Fruit fly (Drosophila melanogaster) whole organism, embryonic: ENCODE data around the gene Gclc.
A peak's percentile ranks its signal among the peaks of the same experiment; 100 is the strongest.

Experiments used
- Adf1 ChIP-seq: fragments of 200-800 bp; sonication (Bioruptor generic); IDR thresholded peaks from 2 replicates; pipeline ENCODE4 v1.3.6; 2022; ENCODE audit warnings: missing biosample characterization, missing genetic modification characterization
- Blimp-1 ChIP-seq: fragments of 200-800 bp; sonication (Bioruptor generic); optimal IDR thresholded peaks from 3 replicates; lab custom pipeline; 2018; ENCODE audit warnings: missing biosample characterization, missing genetic modification characterization, mild to moderate bottlenecking, moderate library complexity, missing genetic modification reagents
- CG10267 ChIP-seq: fragments of 200-800 bp; sonication (Bioruptor generic); optimal IDR thresholded peaks from 2 replicates; lab custom pipeline; 2018; ENCODE audit warnings: missing biosample characterization, mild to moderate bottlenecking, missing genetic modification characterization, moderate library complexity
- CG12155 ChIP-seq: fragments of 200-800 bp; sonication (Bioruptor generic); optimal IDR thresholded peaks from 3 replicates; lab custom pipeline; 2016; ENCODE audit warnings: missing biosample characterization, missing genetic modification characterization
- CG12299 ChIP-seq: fragments of 200-800 bp; sonication (Bioruptor generic); optimal IDR thresholded peaks from 2 replicates; lab custom pipeline; 2018; ENCODE audit warnings: missing biosample characterization, mild to moderate bottlenecking, missing genetic modification characterization
- CG12391 ChIP-seq: fragments of 200-800 bp; sonication (Bioruptor generic); optimal IDR thresholded peaks from 3 replicates; lab custom pipeline; 2018; ENCODE audit warnings: missing biosample characterization, mild to moderate bottlenecking, missing genetic modification characterization, moderate library complexity
- CG12744 ChIP-seq: fragments of 200-800 bp; sonication (Bioruptor generic); optimal IDR thresholded peaks from 2 replicates; lab custom pipeline; 2016; ENCODE audit warnings: missing biosample characterization, missing genetic modification characterization
- CG14050 ChIP-seq: fragments of 200-800 bp; sonication (Bioruptor generic); IDR thresholded peaks from 3 replicates; pipeline ENCODE4 v1.3.6; 2022; ENCODE audit warnings: missing biosample characterization, missing genetic modification characterization
- CG15269 ChIP-seq: fragments of 200-800 bp; sonication (Bioruptor generic); optimal IDR thresholded peaks from 2 replicates; lab custom pipeline; 2018; ENCODE audit warnings: missing biosample characterization, mild to moderate bottlenecking, missing genetic modification characterization, moderate library complexity
- CG17912 ChIP-seq: fragments of 200-800 bp; sonication (Bioruptor generic); optimal IDR thresholded peaks from 2 replicates; lab custom pipeline; 2018; ENCODE audit warnings: missing biosample characterization, mild to moderate bottlenecking, missing genetic modification characterization
- CG2712 ChIP-seq: fragments of 200-800 bp; optimal IDR thresholded peaks from 3 replicates; lab custom pipeline; 2019; ENCODE audit warnings: missing biosample characterization, mild to moderate bottlenecking, missing genetic modification characterization, moderate library complexity
- CG31365 ChIP-seq: fragments of 200-800 bp; sonication (Bioruptor generic); optimal IDR thresholded peaks from 2 replicates; lab custom pipeline; 2018; ENCODE audit warnings: missing biosample characterization, mild to moderate bottlenecking, missing genetic modification characterization
- CG31388 ChIP-seq: fragments of 200-800 bp; sonication (Bioruptor generic); optimal IDR thresholded peaks from 2 replicates; lab custom pipeline; 2016; ENCODE audit warnings: missing biosample characterization, missing genetic modification characterization
- CG32772 ChIP-seq: fragments of 200-800 bp; sonication (Bioruptor generic); IDR thresholded peaks from 2 replicates; pipeline ENCODE4 v1.3.6; 2022; ENCODE audit warnings: missing biosample characterization, missing genetic modification characterization
- CG3407 ChIP-seq: fragments of 200-800 bp; sonication (Bioruptor generic); optimal IDR thresholded peaks from 2 replicates; lab custom pipeline; 2018; ENCODE audit warnings: missing biosample characterization, mild to moderate bottlenecking, missing genetic modification characterization
- CG3726 ChIP-seq: fragments of 200-800 bp; sonication (Bioruptor generic); IDR thresholded peaks from 3 replicates; pipeline ENCODE4, ENCODE4 v1.3.6; 2022; ENCODE audit warnings: missing biosample characterization, missing genetic modification characterization
- CG3995 ChIP-seq: fragments of 200-800 bp; sonication (Bioruptor generic); optimal IDR thresholded peaks from 3 replicates; lab custom pipeline; 2016; ENCODE audit warnings: missing biosample characterization, missing genetic modification characterization
- CG7963 ChIP-seq: fragments of 200-800 bp; sonication (Bioruptor generic); IDR thresholded peaks from 3 replicates; pipeline ENCODE4 v1.3.6; 2022; ENCODE audit warnings: missing biosample characterization, missing genetic modification characterization; ENCODE audit not compliant: partially characterized antibody
- CG8089 ChIP-seq: fragments of 200-800 bp; sonication (Bioruptor generic); optimal IDR thresholded peaks from 3 replicates; lab custom pipeline; 2016; ENCODE audit warnings: missing biosample characterization, missing genetic modification characterization
- CG8478 ChIP-seq: fragments of >200 bp; optimal IDR thresholded peaks from 2 replicates; lab custom pipeline; 2018
- Dad ChIP-seq: fragments of 200-800 bp; sonication (Bioruptor generic); optimal IDR thresholded peaks from 3 replicates; lab custom pipeline; 2016; ENCODE audit warnings: missing biosample characterization, missing genetic modification characterization
- Dfd ChIP-seq, 2 experiments: fragments of >200 bp; optimal IDR thresholded peaks; 2 replicates each; lab custom pipeline; 2017; ENCODE audit warnings: missing biosample characterization in 2 of 2, missing genetic modification characterization in 2 of 2
- Eip74EF ChIP-seq, 2 experiments: fragments of 200-800 bp in 1 of 2; fragments of >200 bp in 1 of 2; sonication (Bioruptor generic) in 1 of 2; optimal IDR thresholded peaks; 2 replicates each; lab custom pipeline; 2017 to 2019; ENCODE audit warnings: missing biosample characterization in 2 of 2, missing genetic modification characterization in 2 of 2, mild to moderate bottlenecking in 1 of 2, moderate library complexity in 1 of 2
- Ets65A ChIP-seq: fragments of 200-800 bp; sonication (Bioruptor generic); peaks from one replicate; lab custom pipeline; 2016; ENCODE audit warnings: missing biosample characterization, missing genetic modification characterization
- Gug ChIP-seq: fragments of 200-800 bp; sonication (Bioruptor generic); IDR thresholded peaks from 4 replicates; pipeline ENCODE4 v1.3.6; 2022; ENCODE audit warnings: missing biosample characterization, missing genetic modification characterization
- Hr51 ChIP-seq, 2 experiments: fragments of 200-800 bp; sonication (Bioruptor generic); optimal IDR thresholded peaks; 2 replicates in 1 of 2; 3 replicates in 1 of 2; lab custom pipeline; 2016 to 2018; ENCODE audit warnings: missing biosample characterization in 2 of 2, missing genetic modification characterization in 2 of 2, mild to moderate bottlenecking in 1 of 2, moderate library complexity in 1 of 2
- Jarid2 ChIP-seq: fragments of 200-800 bp; sonication (Bioruptor generic); optimal IDR thresholded peaks from 3 replicates; lab custom pipeline; 2017; ENCODE audit warnings: mild to moderate bottlenecking, missing biosample characterization, missing genetic modification reagents, missing genetic modification characterization
- MBD-R2 ChIP-seq: fragments of 200-800 bp; sonication (Bioruptor generic); IDR thresholded peaks from 2 replicates; pipeline ENCODE4 v1.3.6; 2022; ENCODE audit warnings: missing biosample characterization, missing genetic modification characterization
- NfI ChIP-seq: fragments of 200-800 bp; sonication (Bioruptor generic); optimal IDR thresholded peaks from 3 replicates; lab custom pipeline; 2018; ENCODE audit warnings: missing biosample characterization, mild to moderate bottlenecking, missing genetic modification characterization, moderate library complexity
- Pdp1 ChIP-seq, 2 experiments: fragments of 200-800 bp; sonication (Bioruptor generic); optimal IDR thresholded peaks; 3 replicates each; lab custom pipeline; 2016; ENCODE audit warnings: missing biosample characterization in 2 of 2, missing genetic modification characterization in 2 of 2, mild to moderate bottlenecking in 1 of 2, moderate library complexity in 1 of 2
- Ravus ChIP-seq: fragments of 200-800 bp; sonication (Bioruptor generic); IDR thresholded peaks from 2 replicates; pipeline ENCODE4 v1.3.6; 2022; ENCODE audit warnings: missing biosample characterization, missing genetic modification characterization
- Rx ChIP-seq: fragments of 200-800 bp; sonication (Bioruptor generic); IDR thresholded peaks from 2 replicates; pipeline ENCODE4 v1.3.6; 2022; ENCODE audit warnings: missing biosample characterization, missing genetic modification characterization
- Sin3A ChIP-seq: fragments of >200 bp; optimal IDR thresholded peaks from 2 replicates; lab custom pipeline; 2018
- Sry-β ChIP-seq: fragments of 200-800 bp; sonication (Bioruptor generic); optimal IDR thresholded peaks from 2 replicates; lab custom pipeline; 2018; ENCODE audit warnings: missing biosample characterization, mild to moderate bottlenecking, missing genetic modification characterization, moderate library complexity
- Stat92E ChIP-seq, 3 experiments: fragments of >200 bp in 2 of 3; fragments of 200-800 bp in 1 of 3; sonication (Bioruptor generic) in 1 of 3; optimal IDR thresholded peaks; 2 replicates each; lab custom pipeline; 2017 to 2019; ENCODE audit warnings: missing biosample characterization in 3 of 3, missing genetic modification characterization in 3 of 3, mild to moderate bottlenecking in 1 of 3, moderate library complexity in 1 of 3
- ap ChIP-seq: fragments of 200-800 bp; sonication (Bioruptor generic); IDR thresholded peaks from 2 replicates; pipeline ENCODE4 v1.3.6; 2022; ENCODE audit warnings: missing biosample characterization, missing genetic modification characterization
- ash1 ChIP-seq: fragments of 200-800 bp; sonication (Bioruptor generic); optimal IDR thresholded peaks from 2 replicates; lab custom pipeline; 2018; ENCODE audit warnings: missing biosample characterization, mild to moderate bottlenecking, missing genetic modification characterization
- br ChIP-seq: fragments of >200 bp; optimal IDR thresholded peaks from 2 replicates; lab custom pipeline; 2017
- chif ChIP-seq, 2 experiments: fragments of 200-800 bp; sonication (Bioruptor generic); optimal IDR thresholded peaks; 3 replicates each; lab custom pipeline; 2016; ENCODE audit warnings: missing biosample characterization in 2 of 2, missing genetic modification characterization in 2 of 2
- dimm ChIP-seq: fragments of 200-800 bp; sonication (Bioruptor generic); IDR thresholded peaks from 2 replicates; pipeline ENCODE4 v1.3.6; 2022; ENCODE audit warnings: missing biosample characterization, missing genetic modification characterization
- exex ChIP-seq: fragments of 200-800 bp; sonication (Bioruptor generic); optimal IDR thresholded peaks from 4 replicates; lab custom pipeline; 2018; ENCODE audit warnings: missing biosample characterization, mild to moderate bottlenecking, missing genetic modification characterization, moderate library complexity
- gcm ChIP-seq: fragments of 200-800 bp; sonication (Bioruptor generic); optimal IDR thresholded peaks from 2 replicates; lab custom pipeline; 2019; ENCODE audit warnings: missing biosample characterization, mild to moderate bottlenecking, missing genetic modification characterization, moderate library complexity
- grn ChIP-seq: fragments of 200-800 bp; sonication (Bioruptor generic); optimal IDR thresholded peaks from 3 replicates; lab custom pipeline; 2017; ENCODE audit warnings: missing biosample characterization, missing genetic modification characterization
- inv ChIP-seq: fragments of 200-800 bp; sonication (Bioruptor generic); IDR thresholded peaks from 2 replicates; pipeline ENCODE4 v1.3.6; 2022; ENCODE audit warnings: missing biosample characterization, missing genetic modification characterization; ENCODE audit not compliant: partially characterized antibody
- ken ChIP-seq: fragments of 200-800 bp; sonication (Bioruptor generic); IDR thresholded peaks from 3 replicates; pipeline ENCODE4 v1.3.6; 2022; ENCODE audit warnings: missing biosample characterization, missing genetic modification characterization
- knrl ChIP-seq: fragments of 200-800 bp; sonication (Bioruptor generic); IDR thresholded peaks from 3 replicates; pipeline ENCODE4 v1.3.6; 2022; ENCODE audit warnings: missing biosample characterization, missing genetic modification characterization; ENCODE audit not compliant: partially characterized antibody
- salm ChIP-seq: fragments of 200-800 bp; sonication (Bioruptor generic); optimal IDR thresholded peaks from 2 replicates; lab custom pipeline; 2018; ENCODE audit warnings: missing biosample characterization, mild to moderate bottlenecking, missing genetic modification characterization
- sqz ChIP-seq: fragments of 200-800 bp; sonication (Bioruptor generic); optimal IDR thresholded peaks from 3 replicates; lab custom pipeline; 2018; ENCODE audit warnings: missing biosample characterization, mild to moderate bottlenecking, missing genetic modification characterization
- unc-4 ChIP-seq: fragments of 200-800 bp; sonication (Bioruptor generic); IDR thresholded peaks from 2 replicates; pipeline ENCODE4 v1.3.6; 2022; ENCODE audit warnings: missing biosample characterization, missing genetic modification characterization; ENCODE audit not compliant: partially characterized antibody
- unpg ChIP-seq: fragments of 200-800 bp; sonication (Bioruptor generic); optimal IDR thresholded peaks from 3 replicates; lab custom pipeline; 2018; ENCODE audit warnings: missing biosample characterization, mild to moderate bottlenecking, missing genetic modification characterization, moderate library complexity
- wdn ChIP-seq: fragments of 200-800 bp; sonication (Bioruptor generic); IDR thresholded peaks from 2 replicates; pipeline ENCODE4 v1.3.6; 2022; ENCODE audit warnings: missing biosample characterization, missing genetic modification characterization

The Gclc gene

dm6 chrX:8057299-8057730 is 58.6 kb downstream of the Gclc start (continued):
- TF ChIP-seq CG12391 (tag; lab: Kevin White, UChicago) (peak; percentile 74), Hr51 (GFP tag; optimal IDR thresholded peaks at IDR 0.05; lab: Kevin White, UChicago) (peak; percentile 43 to 81), Dfd (GFP tag; optimal IDR thresholded peaks at IDR 0.05; lab: Kevin White, UChicago) (no peak), CG15269 (tag; lab: Kevin White, UChicago) (peak; percentile 82), ap (GFP tag; lab: Robert Waterston, UW) (peak; percentile 36; the same call in 1 of the 2 replicates), Pdp1 (GFP tag; optimal IDR thresholded peaks at IDR 0.05; lab: Kevin White, UChicago) (peak; percentile 30 to 81), Jarid2 (GFP tag; lab: Kevin White, UChicago) (no peak), Sin3A (lab: Kevin White, UChicago) (no peak), CG12155 (GFP tag; lab: Kevin White, UChicago) (peak; percentile 60), gcm (GFP tag; lab: Kevin White, UChicago) (peak; percentile 35), Rx (GFP tag; lab: Robert Waterston, UW) (peak; percentile 50), Ets65A (GFP tag; lab: Kevin White, UChicago) (peak; percentile 97), wdn (no peak), CG10267 (peak; percentile 52), CG3407 (GFP tag; lab: Kevin White, UChicago) (peak; percentile 55), CG32772 (0 out of 2 replicates have a peak, but pooled peaks have one; percentile 44), CG31365 (tag; lab: Kevin White, UChicago) (no peak), CG14050 (GFP tag; lab: Robert Waterston, UW) (peak; percentile 33; the same call in 2 of the 3 replicates), CG3726 (GFP tag; lab: Robert Waterston, UW) (no peak), MBD-R2 (0 out of 2 replicates have a peak, but pooled peaks have one; percentile 31), CG8089 (peak; percentile 68), CG8478 (no peak), chif (GFP tag; optimal IDR thresholded peaks at IDR 0.05; lab: Kevin White, UChicago) (peak; percentile 61 to 78), Dad (peak; percentile 40), grn (no peak), CG3995 (GFP tag; lab: Kevin White, UChicago) (peak; percentile 9), CG7963 (GFP tag; lab: Robert Waterston, UW) (no peak), ken (GFP tag; lab: Robert Waterston, UW) (no peak), Blimp-1 (peak; percentile 55), CG12299 (no peak), CG31388 (GFP tag; lab: Kevin White, UChicago) (no peak), CG2712 (peak; percentile 78), sqz (GFP tag; lab: Kevin White, UChicago) (no peak), Gug (GFP tag; lab: Robert Waterston, UW) (peak; percentile 43; the same call in 2 of the 4 replicates), salm (tag; lab: Kevin White, UChicago) (peak; percentile 49), CG17912 (GFP tag; lab: Kevin White, UChicago) (no peak), CG12744 (peak; percentile 59), unc-4 (no peak), inv (GFP tag; lab: Robert Waterston, UW) (no peak), Sry-β (GFP tag; lab: Kevin White, UChicago) (peak; percentile 25), Stat92E (GFP tag; optimal IDR thresholded peaks at IDR 0.05; lab: Kevin White, UChicago) (no peak), exex (tag; lab: Kevin White, UChicago) (no peak), Eip74EF (GFP tag; optimal IDR thresholded peaks at IDR 0.05; lab: Kevin White, UChicago) (peak in 1 of 2 experiments; percentile 61), dimm (GFP tag; lab: Robert Waterston, UW) (no peak), Adf1 (GFP tag; lab: Robert Waterston, UW) (no peak), NfI (GFP tag; lab: Kevin White, UChicago) (peak; percentile 80), br (no peak), knrl (GFP tag; lab: Robert Waterston, UW) (no peak), ash1 (GFP tag; lab: Kevin White, UChicago) (no peak), Ravus (GFP tag; lab: Robert Waterston, UW) (no peak), unpg (GFP tag; lab: Kevin White, UChicago) (peak; percentile 52)
